Fruit fly (Drosophila melanogaster): ENCODE data around the gene AMPKalpha.

The AMPKalpha gene

dm6 chrX:1353322-1354212 is 21.8 kb upstream of the AMPKalpha start, which contains the start of the genes CG12773 and CG11417 (continued):
- TF ChIP-seq CG18764 (GFP tag; optimal IDR thresholded peaks at IDR 0.05), result no peak
- TF ChIP-seq kay (GFP tag; optimal IDR thresholded peaks at IDR 0.05), result peak; percentile 74
- TF ChIP-seq tna (GFP tag; IDR thresholded peaks at IDR 0.05; ENCODE audit: partially characterized antibody), result peak; percentile 96
- TF ChIP-seq Dll (GFP tag; IDR thresholded peaks at IDR 0.05; ENCODE audit: partially characterized antibody), result peak; percentile 77
- TF ChIP-seq vnd (GFP tag; IDR thresholded peaks at IDR 0.05; ENCODE audit: partially characterized antibody), result peak; percentile 85
- TF ChIP-seq amos (GFP tag; IDR thresholded peaks at IDR 0.05; ENCODE audit: partially characterized antibody), result peak; percentile 83

DNA sequence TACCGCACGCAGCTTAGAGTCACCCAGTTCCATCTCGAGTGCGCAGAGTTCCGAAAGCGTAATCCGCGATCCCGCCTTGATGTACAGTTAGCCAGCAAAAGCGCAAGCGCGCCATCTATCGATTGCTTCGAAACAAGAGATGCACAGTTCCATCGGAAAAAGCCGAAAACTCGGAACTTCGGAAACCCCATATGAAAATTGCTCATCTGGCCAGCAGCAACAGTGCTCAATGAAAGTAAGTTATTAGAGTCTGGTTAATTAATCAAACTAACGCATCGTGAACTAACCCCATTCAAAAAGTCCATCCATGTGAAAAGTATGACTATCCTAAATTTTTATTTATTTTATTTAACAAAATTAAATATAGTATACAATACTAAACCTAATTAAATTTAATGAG is 17.8 kb upstream of the AMPKalpha start, which contains the start of gene png:
png (minus strand) TSS at position 101 of the 400 bp plus-strand sequence.
- TF ChIP-seq CG10147 (GFP tag; optimal IDR thresholded peaks at IDR 0.05), result no peak
- no peak for TF ChIP-seq CG17568 (GFP tag; optimal IDR thresholded peaks at IDR 0.05)
- no peak for TF ChIP-seq B-H2 (GFP tag; optimal IDR thresholded peaks at IDR 0.05)
- no peak for TF ChIP-seq Oaz (GFP tag; IDR thresholded peaks at IDR 0.05)
- no peak for TF ChIP-seq bcd (GFP tag; optimal IDR thresholded peaks at IDR 0.05)
- peak; percentile 83 for TF ChIP-seq CTCF (GFP tag; optimal IDR thresholded peaks at IDR 0.05)
- no peak for TF ChIP-seq HLHmδ (GFP tag; optimal IDR thresholded peaks at IDR 0.05)
- no peak for TF ChIP-seq Atf3 (GFP tag; optimal IDR thresholded peaks at IDR 0.05)

- no peak for TF ChIP-seq slbo (GFP tag; IDR thresholded peaks at IDR 0.05)
- TF ChIP-seq cad (GFP tag; optimal IDR thresholded peaks at IDR 0.05), result no peak
- TF ChIP-seq Awh (GFP tag; IDR thresholded peaks at IDR 0.05), result no peak
- no peak for TF ChIP-seq hkb (optimal IDR thresholded peaks at IDR 0.05)
- no peak for TF ChIP-seq hkb (GFP tag; IDR thresholded peaks at IDR 0.05)
- no peak for TF ChIP-seq tna (GFP tag; IDR thresholded peaks at IDR 0.05; ENCODE audit: partially characterized antibody)
- TF ChIP-seq CG1603 (tag; optimal IDR thresholded peaks at IDR 0.05), result no peak
- TF ChIP-seq CG10654 (GFP tag; optimal IDR thresholded peaks at IDR 0.05), result no peak
- TF ChIP-seq crc (GFP tag; optimal IDR thresholded peaks at IDR 0.05), result no peak
Observed at dm6 chrX:1368949-1369348, 6.4 kb upstream of the AMPKalpha start, which contains the start of gene CG14770. Gene CG14770 (plus strand): TSS chrX:1369249.

DNA sequence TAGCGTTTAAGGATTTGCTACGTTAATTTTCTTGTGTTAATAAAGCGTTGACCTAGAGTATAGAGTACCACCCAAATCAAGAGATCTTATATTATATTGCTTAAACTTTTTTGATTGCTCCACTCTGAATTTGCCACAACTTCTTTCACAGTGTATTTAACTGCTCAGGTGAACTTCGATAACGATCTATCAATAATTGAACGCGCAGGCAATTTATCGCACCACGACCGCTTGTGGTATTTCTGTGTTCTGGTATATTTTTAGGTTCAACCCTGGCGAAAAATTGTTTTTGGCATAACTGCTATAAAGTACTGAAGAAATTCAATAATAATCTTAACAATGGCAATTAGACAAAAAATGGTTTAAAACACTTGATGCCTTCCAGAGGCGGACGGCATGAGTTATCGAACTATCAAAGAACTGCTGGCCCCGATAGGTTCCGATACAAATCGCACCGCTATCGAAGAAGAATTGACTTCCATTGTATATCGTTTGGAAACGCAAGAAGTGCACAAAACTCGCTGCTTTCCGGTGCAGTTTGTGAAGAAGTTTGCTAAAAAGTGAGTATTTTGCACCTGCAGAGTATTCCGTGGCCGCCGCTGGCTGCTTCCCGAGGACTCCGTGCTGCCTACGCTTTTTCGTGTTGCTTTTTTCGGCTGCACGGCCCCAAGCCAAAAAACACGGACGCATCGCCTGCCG is 5.1 kb upstream of the AMPKalpha start, which contains the start of gene ssx:
ssx (plus strand) TSS at position 477 of the 699 bp plus-strand sequence.
- TF ChIP-seq Pdp1 (GFP tag; optimal IDR thresholded peaks at IDR 0.05) (peak; percentile 18 to 36), trh (GFP tag; optimal IDR thresholded peaks at IDR 0.05) (no peak), CG9817 (tag; optimal IDR thresholded peaks at IDR 0.05) (peak; percentile 20), BEAF-32 (GFP tag; optimal IDR thresholded peaks at IDR 0.05) (peak; percentile 76), h (optimal IDR thresholded peaks at IDR 0.05) (no peak), dysf (GFP tag; IDR thresholded peaks at IDR 0.05) (peak; percentile 60; the same call in 1 of the 3 replicates), ap (GFP tag; IDR thresholded peaks at IDR 0.05) (no peak), CG2712 (tag; optimal IDR thresholded peaks at IDR 0.05) (peak; percentile 49), btn (GFP tag; optimal IDR thresholded peaks at IDR 0.05) (no peak), Dll (GFP tag; IDR thresholded peaks at IDR 0.05; ENCODE audit: partially characterized antibody) (peak; percentile 87), GATAe (GFP tag; conservative IDR thresholded peaks at IDR 0.05) (no peak), Mrtf (GFP tag; IDR thresholded peaks at IDR 0.05) (0 out of 3 replicates have a peak, but pooled peaks have one; percentile 23), CG8924 (tag; optimal IDR thresholded peaks at IDR 0.05) (no peak), MESR4 (GFP tag; optimal IDR thresholded peaks at IDR 0.05) (peak; percentile 84), CG6854 (GFP tag; optimal IDR thresholded peaks at IDR 0.05) (peak; percentile 3), sug (tag; optimal IDR thresholded peaks at IDR 0.05) (peak; percentile 36), CG11723 (GFP tag; optimal IDR thresholded peaks at IDR 0.05) (peak; percentile 1), wdn (GFP tag; IDR thresholded peaks at IDR 0.05) (peak; percentile 44; the same call in 1 of the 2 replicates), NFAT (GFP tag; IDR thresholded peaks at IDR 0.05) (no peak), stc (GFP tag; IDR thresholded peaks at IDR 0.05) (peak; percentile 52), Bgb (GFP tag; IDR thresholded peaks at IDR 0.05; ENCODE audit: partially characterized antibody) (peak; percentile 85), insv (GFP tag; optimal IDR thresholded peaks at IDR 0.05) (no peak), pzg (GFP tag; optimal IDR thresholded peaks at IDR 0.05) (peak; percentile 62)

Measured in whole organism, embryonic.